Fruit fly (Drosophila melanogaster) whole organism, embryonic: ENCODE results near the gene Stim.

ENCODE experiments used
- Atf-2 ChIP-seq: fragments of 200-800 bp; sonication (Bioruptor generic); optimal IDR thresholded peaks from 2 replicates; lab custom pipeline; 2016; ENCODE audit warnings: missing biosample characterization, missing genetic modification characterization
- CG11247 ChIP-seq: fragments of 200-800 bp; sonication (Bioruptor generic); IDR thresholded peaks from 2 replicates; pipeline ENCODE4 v1.3.6; 2022; ENCODE audit warnings: missing biosample characterization, missing genetic modification characterization
- CG3995 ChIP-seq: fragments of 200-800 bp; sonication (Bioruptor generic); optimal IDR thresholded peaks from 3 replicates; lab custom pipeline; 2016; ENCODE audit warnings: missing biosample characterization, missing genetic modification characterization
- CG4404 ChIP-seq: fragments of 200-800 bp; sonication (Bioruptor generic); IDR thresholded peaks from 2 replicates; pipeline ENCODE4 v1.3.6; 2022; ENCODE audit warnings: missing biosample characterization, missing genetic modification characterization
- HLH3B ChIP-seq: fragments of 200-800 bp; sonication (Bioruptor generic); IDR thresholded peaks from 2 replicates; pipeline ENCODE4 v1.3.6; 2022; ENCODE audit warnings: missing biosample characterization, missing genetic modification characterization
- Optix ChIP-seq: fragments of 200-800 bp; sonication (Bioruptor generic); IDR thresholded peaks from 3 replicates; pipeline ENCODE4 v1.3.6; 2022; ENCODE audit warnings: missing biosample characterization, missing genetic modification characterization
- Sox100B ChIP-seq: fragments of 200-800 bp; sonication (Bioruptor generic); optimal IDR thresholded peaks from 3 replicates; lab custom pipeline; 2018; ENCODE audit warnings: missing biosample characterization, mild to moderate bottlenecking, missing genetic modification characterization
- jumu ChIP-seq: fragments of 200-800 bp; sonication (Bioruptor generic); optimal IDR thresholded peaks from 3 replicates; lab custom pipeline; 2016; ENCODE audit warnings: missing biosample characterization, missing genetic modification characterization
- odd ChIP-seq: fragments of 200-800 bp; sonication (Bioruptor generic); optimal IDR thresholded peaks from 2 replicates; lab custom pipeline; 2017; ENCODE audit warnings: missing biosample characterization, mild to moderate bottlenecking, missing genetic modification characterization
- usp ChIP-seq: fragments of >200 bp; optimal IDR thresholded peaks from 2 replicates; lab custom pipeline; 2017; ENCODE audit warnings: missing biosample characterization, missing genetic modification characterization

DNA sequence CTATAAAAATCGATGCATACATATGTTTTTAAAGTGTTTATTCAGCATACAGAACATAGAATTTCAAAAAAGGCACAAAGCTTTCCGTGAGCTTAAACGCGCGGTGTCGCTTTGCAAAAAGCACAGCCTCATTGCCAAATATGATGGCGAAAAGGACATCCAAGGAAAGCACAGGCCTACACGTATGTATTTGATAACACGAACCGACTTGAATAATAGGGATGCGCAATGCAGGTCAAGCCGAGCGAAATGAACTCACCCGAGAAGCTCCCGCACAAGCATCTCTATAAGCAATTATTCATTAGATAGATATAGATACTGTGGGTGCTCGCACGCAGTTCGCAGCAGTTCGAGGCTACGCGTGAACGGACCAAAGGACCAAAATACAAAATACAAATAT is 15.4 kb downstream of the Stim start, which contains the start of gene Lcch3:
- no peak for TF ChIP-seq CG4404 (GFP tag; lab: Robert Waterston, UW)
- TF ChIP-seq odd (GFP tag; lab: Kevin White, UChicago) = no peak
- TF ChIP-seq HLH3B (GFP tag; lab: Robert Waterston, UW) = no peak
- TF ChIP-seq CG11247 = no peak
- TF ChIP-seq usp = no peak
- no peak for TF ChIP-seq Atf-2
- no peak for TF ChIP-seq Sox100B (GFP tag; lab: Kevin White, UChicago)
- TF ChIP-seq CG3995 = no peak
- no peak for TF ChIP-seq Optix (GFP tag; lab: Robert Waterston, UW)
- no peak for TF ChIP-seq jumu
